Fruit fly (Drosophila melanogaster) whole organism, wandering third instar larva: ENCODE data around the gene CG5880.

ENCODE experiments used
- Abd-B ChIP-seq: fragments of >200 bp; optimal IDR thresholded peaks from 2 replicates; lab custom pipeline; 2017; ENCODE audit warnings: missing biosample characterization, missing genetic modification characterization
- CG32264 ChIP-seq: fragments of 200-800 bp; sonication (Bioruptor generic); optimal IDR thresholded peaks from 2 replicates; lab custom pipeline; 2016; ENCODE audit warnings: missing biosample characterization, missing genetic modification characterization
- CG9705 ChIP-seq: fragments of 200-800 bp; sonication (Bioruptor generic); optimal IDR thresholded peaks from 2 replicates; lab custom pipeline; 2018; ENCODE audit warnings: missing biosample characterization, mild to moderate bottlenecking, missing genetic modification characterization
- CrebA ChIP-seq: fragments of 200-800 bp; sonication (Bioruptor generic); optimal IDR thresholded peaks from 2 replicates; lab custom pipeline; 2016; ENCODE audit warnings: missing biosample characterization, mild to moderate bottlenecking, missing genetic modification characterization, borderline replicate concordance
- Dfd ChIP-seq: fragments of >200 bp; optimal IDR thresholded peaks from 2 replicates; lab custom pipeline; 2017; ENCODE audit warnings: missing biosample characterization, missing genetic modification characterization
- Dif ChIP-seq: fragments of 200-275, 200-300 bp; sonication (Bioruptor generic); optimal IDR thresholded peaks from 2 replicates; lab custom pipeline; 2018; ENCODE audit warnings: missing biosample characterization, missing genetic modification characterization; ENCODE audit not compliant: partially characterized antibody
- Hr78 ChIP-seq: fragments of >200 bp; optimal IDR thresholded peaks from 2 replicates; lab custom pipeline; 2017; ENCODE audit warnings: missing biosample characterization, missing genetic modification characterization
- Hr83 ChIP-seq: fragments of 200-300 bp; sonication (Bioruptor generic); optimal IDR thresholded peaks from 2 replicates; lab custom pipeline; 2016; ENCODE audit warnings: missing biosample characterization, mild to moderate bottlenecking, missing genetic modification characterization, moderate library complexity; ENCODE audit not compliant: poor library complexity, severe bottlenecking
- Mio ChIP-seq: sonication (Bioruptor generic); optimal IDR thresholded peaks from 2 replicates; lab custom pipeline; 2016; ENCODE audit warnings: missing biosample characterization, missing genetic modification characterization
- Myc ChIP-seq: fragments of >200 bp; optimal IDR thresholded peaks from 2 replicates; lab custom pipeline; 2017
- N ChIP-seq: fragments of >200 bp; optimal IDR thresholded peaks from 2 replicates; lab custom pipeline; 2018; ENCODE audit warnings: missing biosample characterization, missing external identifiers, missing genetic modification characterization
- Rel ChIP-seq, 2 experiments: fragments of 200-800 bp; sonication (Bioruptor generic) in 1 of 2; optimal IDR thresholded peaks; 2 replicates in 1 of 2; 3 replicates in 1 of 2; lab custom pipeline; 2016 to 2019; ENCODE audit warnings: mild to moderate bottlenecking in 2 of 2, missing biosample characterization in 2 of 2, missing genetic modification characterization in 2 of 2, moderate library complexity in 1 of 2
- Sp1 ChIP-seq: fragments of 200-800 bp; sonication (Bioruptor generic); optimal IDR thresholded peaks from 3 replicates; lab custom pipeline; 2019; ENCODE audit warnings: missing biosample characterization, mild to moderate bottlenecking, missing genetic modification characterization, moderate library complexity
- Vsx2 ChIP-seq: fragments of 200-300, 225-300 bp; sonication (Bioruptor generic); optimal IDR thresholded peaks from 2 replicates; lab custom pipeline; 2018; ENCODE audit warnings: missing biosample characterization, missing genetic modification characterization; ENCODE audit not compliant: partially characterized antibody
- br ChIP-seq: fragments of 200-800 bp; sonication (Bioruptor generic); optimal IDR thresholded peaks from 2 replicates; lab custom pipeline; 2016; ENCODE audit warnings: missing biosample characterization, missing genetic modification characterization
- brk ChIP-seq: fragments of 200-800 bp; sonication (Bioruptor generic); optimal IDR thresholded peaks from 2 replicates; lab custom pipeline; 2016; ENCODE audit warnings: missing biosample characterization, mild to moderate bottlenecking, missing genetic modification characterization
- dl ChIP-seq, 2 experiments: fragments of 175-275, 200-275 bp in 1 of 2; fragments of 200-275 bp in 1 of 2; sonication (Bioruptor generic); optimal IDR thresholded peaks; lab custom pipeline; 2018; ENCODE audit warnings: mild to moderate bottlenecking in 2 of 2, missing biosample characterization in 2 of 2, missing genetic modification characterization in 2 of 2, moderate library complexity in 2 of 2; ENCODE audit not compliant: partially characterized antibody in 2 of 2, insufficient read depth in 1 of 2
- dmrt93B ChIP-seq: fragments of 200-800 bp; sonication (Bioruptor generic); optimal IDR thresholded peaks from 2 replicates; lab custom pipeline; 2018; ENCODE audit warnings: missing biosample characterization, mild to moderate bottlenecking, missing genetic modification characterization
- dsf ChIP-seq: sonication (Bioruptor generic); optimal IDR thresholded peaks from 2 replicates; lab custom pipeline; 2016; ENCODE audit warnings: missing biosample characterization, missing genetic modification characterization, borderline replicate concordance
- ey ChIP-seq: fragments of 200-800 bp; sonication (Bioruptor generic); optimal IDR thresholded peaks from 2 replicates; lab custom pipeline; 2016; ENCODE audit warnings: missing biosample characterization, missing genetic modification characterization
- foxo ChIP-seq, 2 experiments: fragments of 200-800 bp; sonication (Bioruptor generic); optimal IDR thresholded peaks; 2 replicates in 1 of 2; 3 replicates in 1 of 2; lab custom pipeline; 2016 to 2017; ENCODE audit warnings: missing biosample characterization in 2 of 2, missing genetic modification characterization in 2 of 2
- h ChIP-seq: fragments of 200-800 bp; sonication (Bioruptor generic); optimal IDR thresholded peaks from 3 replicates; lab custom pipeline; 2016; ENCODE audit warnings: missing biosample characterization, mild to moderate bottlenecking, missing genetic modification characterization
- jim ChIP-seq: fragments of 175-275, 200-325 bp; sonication (Bioruptor generic); optimal IDR thresholded peaks from 2 replicates; lab custom pipeline; 2016; ENCODE audit warnings: missing biosample characterization, mild to moderate bottlenecking, missing genetic modification characterization
- lola ChIP-seq: fragments of >200 bp; optimal IDR thresholded peaks from 2 replicates; lab custom pipeline; 2017; ENCODE audit warnings: missing biosample characterization, missing genetic modification characterization
- pan ChIP-seq: fragments of >200 bp; optimal IDR thresholded peaks from 2 replicates; lab custom pipeline; 2017
- psq ChIP-seq: fragments of 200-800 bp; sonication (Bioruptor generic); optimal IDR thresholded peaks from 3 replicates; lab custom pipeline; 2017; ENCODE audit warnings: missing biosample characterization, mild to moderate bottlenecking, missing genetic modification characterization, moderate library complexity
- rgr ChIP-seq: fragments of 200-800 bp; sonication (Bioruptor generic); optimal IDR thresholded peaks from 3 replicates; lab custom pipeline; 2016; ENCODE audit warnings: missing biosample characterization, mild to moderate bottlenecking, missing genetic modification characterization
- sv ChIP-seq: fragments of 200-800 bp; sonication (Bioruptor generic); optimal IDR thresholded peaks from 3 replicates; lab custom pipeline; 2016; ENCODE audit warnings: missing biosample characterization, missing genetic modification characterization
- tai ChIP-seq: sonication (Bioruptor generic); optimal IDR thresholded peaks from 2 replicates; lab custom pipeline; 2016; ENCODE audit warnings: missing biosample characterization, missing genetic modification characterization
- usp ChIP-seq: fragments of >200 bp; optimal IDR thresholded peaks from 2 replicates; lab custom pipeline; 2017; ENCODE audit warnings: missing biosample characterization, missing genetic modification characterization
- woc ChIP-seq: sonication (Bioruptor generic); optimal IDR thresholded peaks from 2 replicates; lab custom pipeline; 2016; ENCODE audit warnings: missing biosample characterization, mild to moderate bottlenecking, missing genetic modification characterization

The CG5880 gene

DNA sequence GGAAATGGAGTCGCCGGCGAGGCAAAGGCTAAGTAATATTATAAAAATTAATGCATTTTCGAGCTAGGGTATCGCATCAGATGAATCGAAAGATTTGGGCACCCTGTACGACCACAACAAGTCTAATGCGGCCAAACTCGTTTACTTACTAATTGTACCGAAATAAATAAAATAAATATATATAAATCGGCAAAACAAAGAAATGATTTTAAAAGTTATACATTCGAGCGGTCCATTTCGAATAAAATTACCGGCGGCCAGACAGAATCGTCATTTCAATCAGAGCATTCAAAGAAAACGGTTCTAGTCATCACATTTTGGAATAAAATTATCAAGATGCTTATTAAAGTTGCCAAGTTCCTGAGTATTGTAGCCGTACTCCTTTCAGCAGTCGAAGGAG, 23.7 kb upstream of the CG5880 start, which contains the start of gene CG14258:
CG14258 (plus strand) TSS at position 301 of the 400 bp plus-strand sequence.
- TF ChIP-seq Mio (GFP tag; lab: Kevin White, UChicago) (no peak), dmrt93B (no peak), foxo (GFP tag; optimal IDR thresholded peaks at IDR 0.05; lab: Kevin White, UChicago) (no peak), Hr78 (GFP tag; lab: Kevin White, UChicago) (no peak), Abd-B (GFP tag; lab: Kevin White, UChicago) (no peak), usp (no peak), CrebA (GFP tag; lab: Kevin White, UChicago) (no peak), h (GFP tag; lab: Kevin White, UChicago) (no peak), Vsx2 (no peak), sv (GFP tag; lab: Kevin White, UChicago) (no peak), dsf (GFP tag; lab: Kevin White, UChicago) (no peak)

dm6 chr3R:27094233-27094632, 22.3 kb upstream of the CG5880 start, which contains the start of gene CG14259:
TSS of gene CG14259 (plus strand) at chr3R:27094533.
- TF ChIP-seq Vsx2: no peak
- no peak for TF ChIP-seq Dfd

- TF ChIP-seq psq (GFP tag; lab: Kevin White, UChicago) (no peak), CG9705 (GFP tag; lab: Kevin White, UChicago) (no peak), N (no peak), Hr83 (GFP tag; lab: Kevin White, UChicago) (no peak), Rel (GFP tag; optimal IDR thresholded peaks at IDR 0.05; lab: Kevin White, UChicago) (no peak), Rel (tag; optimal IDR thresholded peaks at IDR 0.05; lab: Kevin White, UChicago) (no peak), woc (GFP tag; lab: Kevin White, UChicago) (no peak), Myc (lab: Kevin White, UChicago) (no peak), ey (GFP tag; lab: Kevin White, UChicago) (no peak), br (no peak), CG32264 (GFP tag; lab: Kevin White, UChicago) (no peak), brk (GFP tag; lab: Kevin White, UChicago) (no peak), CrebA (GFP tag; lab: Kevin White, UChicago) (no peak), lola (GFP tag; lab: Kevin White, UChicago) (no peak), h (GFP tag; lab: Kevin White, UChicago) (no peak), dmrt93B (no peak), pan (lab: Kevin White, UChicago) (no peak)
These were observed 17.9 kb upstream of the CG5880 start for dm6 chr3R:27098638-27099037.

DNA sequence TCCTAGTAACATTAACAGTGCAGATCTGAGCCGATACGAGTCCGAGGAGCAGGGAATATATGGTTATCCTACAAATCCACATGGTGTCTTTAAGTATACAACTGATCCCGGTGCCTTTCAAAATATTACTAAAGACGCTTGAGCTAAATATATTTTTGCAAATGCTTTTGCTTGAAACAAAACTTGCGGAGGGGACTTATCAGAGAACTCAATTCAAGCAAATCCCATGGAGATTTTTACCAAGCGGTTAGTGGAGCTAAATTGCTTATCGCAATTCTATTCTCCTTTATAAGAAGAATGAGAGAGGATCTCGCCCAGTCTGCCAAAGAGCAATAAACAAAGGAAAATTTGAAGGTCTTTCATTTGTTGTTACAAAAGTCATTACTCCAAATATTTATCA, 17.0 kb upstream of the CG5880 start, which contains the start of gene eater:
eater (minus strand) TSS at position 101 of the 400 bp plus-strand sequence.
- TF ChIP-seq Dif (GFP tag; lab: Kevin White, UChicago) (no peak), h (GFP tag; lab: Kevin White, UChicago) (no peak), Sp1 (no peak), dl (GFP tag; optimal IDR thresholded peaks at IDR 0.05; lab: Kevin White, UChicago; ENCODE audit: insufficient read depth in 1 of 2, partially characterized antibody in 2 of 2) (no peak), Rel (GFP tag; optimal IDR thresholded peaks at IDR 0.05; lab: Kevin White, UChicago) (no peak), Rel (tag; optimal IDR thresholded peaks at IDR 0.05; lab: Kevin White, UChicago) (no peak), Mio (GFP tag; lab: Kevin White, UChicago) (no peak), jim (GFP tag; lab: Kevin White, UChicago) (no peak), Hr83 (GFP tag; lab: Kevin White, UChicago) (no peak), Dfd (no peak), rgr (GFP tag; lab: Kevin White, UChicago) (no peak), pan (lab: Kevin White, UChicago) (no peak), dmrt93B (no peak), br (no peak), tai (GFP tag; lab: Kevin White, UChicago) (no peak)

- TF ChIP-seq psq (GFP tag; lab: Kevin White, UChicago) (no peak), dsf (GFP tag; lab: Kevin White, UChicago) (no peak)
- TF ChIP-seq, all 38 proteins: peak for 0
These were observed 15.6 kb upstream of the CG5880 start, which contains the start of gene Jhbp11 for dm6 chr3R:27100930-27101329. TSS of gene Jhbp11 (plus strand) at chr3R:27101230.
